Worm (Caenorhabditis elegans) whole organism, dauer: Measurements from ENCODE around the gene del-5.

Experiments
- unc-62 ChIP-seq: sonication (generic microtip); optimal IDR thresholded peaks from 2 replicates; lab custom pipeline; 2017; ENCODE audit warnings: missing biosample characterization, missing genetic modification reagents, missing genetic modification characterization

The del-5 gene

ce11 chrX:11028617-11029016 is 20.6 kb upstream of the del-5 start, which contains the start of gene ldb-1:
ldb-1 (plus strand) TSS chrX:11028917.
- no peak for TF ChIP-seq unc-62 (GFP tag; lab: Kevin White, UChicago)

DNA sequence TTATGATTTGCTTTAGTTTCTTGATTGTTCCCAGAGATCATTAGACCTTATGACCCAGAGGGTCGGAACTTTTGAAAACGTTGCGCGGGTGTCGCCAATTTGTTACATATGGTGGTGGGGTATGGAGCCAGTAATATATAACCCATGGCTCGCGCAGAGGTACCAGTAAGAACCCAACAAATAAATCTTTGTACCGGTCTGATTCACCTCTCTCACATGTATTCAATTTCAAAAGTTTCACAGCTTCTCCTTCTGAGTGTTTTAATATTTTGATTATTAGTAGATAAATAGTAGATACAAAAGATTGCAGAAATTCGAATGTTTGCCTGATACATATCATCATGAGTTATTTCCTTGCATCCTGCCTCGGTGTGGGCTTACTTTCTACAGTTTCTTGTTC is 8.1 kb upstream of the del-5 start, which contains the start of gene egl-15:
Gene egl-15, plus strand, starts transcription at position 301 of the 400 bp plus-strand sequence.
- no peak for TF ChIP-seq unc-62 (GFP tag; lab: Kevin White, UChicago)

- TF ChIP-seq unc-62 (GFP tag; lab: Kevin White, UChicago), result no peak
Measured at ce11 chrX:11014394-11015280, 6.7 kb upstream of the del-5 start.

ce11 chrX:11012337-11012736 is 4.4 kb upstream of the del-5 start, which contains the start of gene F58A3.3:
F58A3.3 (plus strand) TSS chrX:11012637.
- TF ChIP-seq unc-62 (GFP tag; lab: Kevin White, UChicago), result no peak

- no peak for TF ChIP-seq unc-62 (GFP tag; lab: Kevin White, UChicago)
Measured at ce11 chrX:11010565-11010964, 2.6 kb upstream of the del-5 start, which contains the start of gene F58A3.4. F58A3.4 (minus strand) TSS chrX:11010665.

- TF ChIP-seq unc-62 (GFP tag; lab: Kevin White, UChicago), result no peak
Measured at ce11 chrX:11008954-11009353, 973 bp upstream of the del-5 start, which contains the start of gene ttr-31. ttr-31 (minus strand) TSS chrX:11009054.

DNA sequence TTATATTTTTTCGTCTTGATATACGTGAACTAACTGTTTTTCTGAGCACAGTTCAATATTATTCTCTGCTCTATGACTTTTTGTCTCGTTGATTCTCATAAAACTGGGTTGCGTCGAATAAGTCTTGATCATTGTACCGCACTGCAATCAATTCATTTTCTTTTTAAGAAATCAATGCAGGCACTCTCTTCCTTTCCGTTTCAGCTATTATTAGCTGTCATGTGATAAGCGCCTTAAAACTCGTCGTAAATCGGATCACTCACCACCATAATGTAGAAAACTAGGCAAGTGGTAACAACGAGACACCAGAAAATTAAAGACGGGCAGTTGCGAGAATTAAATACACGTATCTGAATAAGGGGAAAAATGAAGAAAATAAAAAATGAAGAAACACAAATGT is 588 bp downstream of the del-5 start:
- no peak for TF ChIP-seq unc-62 (GFP tag; lab: Kevin White, UChicago)

DNA sequence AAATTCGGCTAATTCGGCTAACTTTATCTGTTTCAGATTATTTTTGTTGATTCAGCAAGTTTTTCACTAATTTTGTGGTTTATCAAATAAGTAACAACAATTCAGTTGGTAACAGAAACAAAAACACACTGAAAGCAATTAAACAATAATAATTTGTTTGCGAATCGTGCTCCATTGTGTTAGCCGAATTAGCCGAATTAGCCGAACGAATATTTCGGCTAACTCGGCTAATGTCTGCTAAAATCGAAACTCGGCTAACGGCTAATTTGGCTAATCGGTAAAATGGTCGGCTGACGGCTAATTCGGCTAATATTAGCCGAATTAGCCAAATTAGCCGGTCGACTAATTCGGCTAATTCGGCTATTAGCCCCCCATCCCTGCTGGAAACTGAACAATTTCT is 4.3 kb downstream of the del-5 start:
- no peak for TF ChIP-seq unc-62 (GFP tag; lab: Kevin White, UChicago)

ce11 chrX:11001750-11002149 is 6.2 kb downstream of the del-5 start, which contains the start of gene col-177:
col-177 (minus strand) TSS chrX:11001850.
- TF ChIP-seq unc-62 (GFP tag; lab: Kevin White, UChicago), result no peak

DNA sequence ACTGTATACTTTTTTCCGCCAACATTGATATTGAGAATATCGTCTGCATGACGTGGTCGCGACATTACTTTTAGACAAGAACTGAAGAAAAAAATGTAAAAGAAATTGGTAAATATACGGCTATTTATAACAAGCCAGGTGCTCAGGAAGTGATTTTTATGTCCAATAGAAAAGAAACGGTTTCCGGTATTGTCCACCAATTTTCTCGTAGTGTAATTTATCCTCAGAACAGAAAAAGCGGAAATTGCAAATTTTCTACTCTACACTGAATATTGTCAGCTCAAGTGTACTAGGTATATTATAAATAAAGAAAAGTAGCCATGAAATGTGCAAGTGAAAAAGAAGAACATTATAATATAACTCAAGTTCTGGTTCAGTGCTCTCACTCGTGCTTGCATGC is 8.8 kb downstream of the del-5 start, which contains the start of gene F59F3.6:
Gene F59F3.6, minus strand, starts transcription at position 101 of the 400 bp plus-strand sequence.
- no peak for TF ChIP-seq unc-62 (GFP tag; lab: Kevin White, UChicago)

DNA sequence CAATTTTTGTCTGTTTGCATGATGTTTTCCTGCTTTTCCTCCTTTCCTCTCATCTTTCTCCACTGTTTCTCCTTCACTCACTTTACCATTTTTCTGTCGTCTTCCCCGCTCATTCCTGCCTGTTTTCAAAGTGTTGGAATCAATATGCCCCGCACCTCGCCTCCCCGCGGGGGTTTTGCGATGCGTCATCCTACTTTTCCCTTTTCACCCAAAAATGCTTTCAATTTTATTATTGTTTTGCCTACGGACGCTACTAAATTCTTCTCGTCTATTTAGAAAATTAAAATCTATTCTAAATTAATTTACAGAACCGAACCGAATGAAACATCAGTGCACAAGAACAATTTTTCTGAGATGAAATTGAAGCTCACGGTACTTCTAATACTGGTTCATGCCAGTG is 15.8 kb downstream of the del-5 start, which contains the start of gene ver-3:
Gene ver-3, plus strand, starts transcription at position 301 of the 400 bp plus-strand sequence.
- no peak for TF ChIP-seq unc-62 (GFP tag; lab: Kevin White, UChicago)

ce11 chrX:10991352-10992172 is 16.4 kb downstream of the del-5 start:
- TF ChIP-seq unc-62 (GFP tag; lab: Kevin White, UChicago), result no peak

ce11 chrX:10990855-10991176 is 17.2 kb downstream of the del-5 start:
- TF ChIP-seq unc-62 (GFP tag; lab: Kevin White, UChicago), result no peak

ce11 chrX:10990159-10990854 is 17.7 kb downstream of the del-5 start:
- TF ChIP-seq unc-62 (GFP tag; lab: Kevin White, UChicago), result no peak

ce11 chrX:10989286-10989685 is 18.7 kb downstream of the del-5 start:
- no peak for TF ChIP-seq unc-62 (GFP tag; lab: Kevin White, UChicago)
